Fruit fly (Drosophila melanogaster) whole organism, adult: Measurements from ENCODE around the gene CG14431.
A peak's percentile ranks its signal among the peaks of the same experiment; 100 is the strongest.

Experiments
- CG11617 ChIP-seq: fragments of 200-800 bp; sonication (Bioruptor generic); optimal IDR thresholded peaks from 2 replicates; lab custom pipeline; 2017; ENCODE audit warnings: mild to moderate bottlenecking, missing biosample characterization, missing genetic modification reagents, missing genetic modification characterization
- CG12768 ChIP-seq: fragments of 200-800 bp; sonication (Bioruptor generic); optimal IDR thresholded peaks from 2 replicates; lab custom pipeline; 2017; ENCODE audit warnings: missing biosample characterization, missing genetic modification characterization, mild to moderate bottlenecking, moderate library complexity, missing genetic modification reagents
- CG14711 ChIP-seq: fragments of 200-800 bp; sonication (Bioruptor generic); optimal IDR thresholded peaks from 2 replicates; lab custom pipeline; 2018; ENCODE audit warnings: missing biosample characterization, mild to moderate bottlenecking, missing genetic modification characterization, moderate library complexity
- CG1620 ChIP-seq: fragments of 200-800 bp; sonication (Bioruptor generic); optimal IDR thresholded peaks from 2 replicates; lab custom pipeline; 2016; ENCODE audit warnings: missing biosample characterization, missing genetic modification characterization
- CG33017 ChIP-seq: fragments of 200-800 bp; sonication (Bioruptor generic); optimal IDR thresholded peaks from 2 replicates; lab custom pipeline; 2018; ENCODE audit warnings: missing biosample characterization, mild to moderate bottlenecking, missing genetic modification characterization, moderate library complexity
- CG5204 ChIP-seq: fragments of 200-800 bp; sonication (Bioruptor generic); optimal IDR thresholded peaks from 2 replicates; lab custom pipeline; 2016; ENCODE audit warnings: missing biosample characterization, missing genetic modification characterization
- CG7045 ChIP-seq: fragments of 200-800 bp; sonication (Bioruptor generic); optimal IDR thresholded peaks from 2 replicates; lab custom pipeline; 2017; ENCODE audit warnings: missing biosample characterization, mild to moderate bottlenecking, missing genetic modification characterization
- CG7101 ChIP-seq: fragments of 200-800 bp; sonication (Bioruptor generic); optimal IDR thresholded peaks from 2 replicates; lab custom pipeline; 2018; ENCODE audit warnings: missing biosample characterization, mild to moderate bottlenecking, missing genetic modification characterization, moderate library complexity
- Clk ChIP-seq: fragments of 200-800 bp; sonication (Bioruptor generic); optimal IDR thresholded peaks from 2 replicates; lab custom pipeline; 2017; ENCODE audit warnings: missing biosample characterization, missing genetic modification characterization
- Crg-1 ChIP-seq: fragments of 200-800 bp; sonication (Bioruptor generic); optimal IDR thresholded peaks from 2 replicates; lab custom pipeline; 2016; ENCODE audit warnings: missing biosample characterization, missing genetic modification characterization
- Hr96 ChIP-seq: fragments of 200-800 bp; sonication (Bioruptor generic); optimal IDR thresholded peaks from 2 replicates; lab custom pipeline; 2016; ENCODE audit warnings: missing biosample characterization, missing genetic modification characterization
- Mnt ChIP-seq: fragments of 200-800 bp; sonication (Bioruptor generic); optimal IDR thresholded peaks from 2 replicates; lab custom pipeline; 2016; ENCODE audit warnings: missing biosample characterization, mild to moderate bottlenecking, missing genetic modification characterization
- bab1 ChIP-seq: fragments of 200-800 bp; sonication (Bioruptor generic); optimal IDR thresholded peaks from 3 replicates; lab custom pipeline; 2019; ENCODE audit warnings: missing biosample characterization, mild to moderate bottlenecking, missing genetic modification characterization, moderate library complexity
- cic ChIP-seq: fragments of 200-800 bp; sonication (Bioruptor generic); optimal IDR thresholded peaks from 2 replicates; lab custom pipeline; 2017; ENCODE audit warnings: missing biosample characterization, mild to moderate bottlenecking, missing genetic modification characterization, moderate library complexity
- cnc ChIP-seq, 2 experiments: fragments of >200 bp; optimal IDR thresholded peaks; 2 replicates each; lab custom pipeline; 2017
- kay ChIP-seq: fragments of 200-800 bp; sonication (Bioruptor generic); peaks from one replicate; lab custom pipeline; 2016; ENCODE audit warnings: missing biosample characterization, missing genetic modification characterization, borderline replicate concordance
- ovo ChIP-seq: fragments of 200-800 bp; sonication (Bioruptor generic); optimal IDR thresholded peaks from 2 replicates; lab custom pipeline; 2016; ENCODE audit warnings: missing biosample characterization, missing genetic modification characterization
- pad ChIP-seq: fragments of 200-800 bp; sonication (Bioruptor generic); optimal IDR thresholded peaks from 3 replicates; lab custom pipeline; 2017; ENCODE audit warnings: missing biosample characterization, missing genetic modification characterization, mild to moderate bottlenecking, moderate library complexity, missing genetic modification reagents
- tj ChIP-seq: fragments of 200-800 bp; sonication (Bioruptor generic); optimal IDR thresholded peaks from 3 replicates; lab custom pipeline; 2017; ENCODE audit warnings: missing biosample characterization, mild to moderate bottlenecking, missing genetic modification characterization, moderate library complexity
- toe ChIP-seq: fragments of 200-800 bp; sonication (Bioruptor generic); optimal IDR thresholded peaks from 2 replicates; lab custom pipeline; 2016; ENCODE audit warnings: missing biosample characterization, missing genetic modification characterization

The CG14431 gene

DNA sequence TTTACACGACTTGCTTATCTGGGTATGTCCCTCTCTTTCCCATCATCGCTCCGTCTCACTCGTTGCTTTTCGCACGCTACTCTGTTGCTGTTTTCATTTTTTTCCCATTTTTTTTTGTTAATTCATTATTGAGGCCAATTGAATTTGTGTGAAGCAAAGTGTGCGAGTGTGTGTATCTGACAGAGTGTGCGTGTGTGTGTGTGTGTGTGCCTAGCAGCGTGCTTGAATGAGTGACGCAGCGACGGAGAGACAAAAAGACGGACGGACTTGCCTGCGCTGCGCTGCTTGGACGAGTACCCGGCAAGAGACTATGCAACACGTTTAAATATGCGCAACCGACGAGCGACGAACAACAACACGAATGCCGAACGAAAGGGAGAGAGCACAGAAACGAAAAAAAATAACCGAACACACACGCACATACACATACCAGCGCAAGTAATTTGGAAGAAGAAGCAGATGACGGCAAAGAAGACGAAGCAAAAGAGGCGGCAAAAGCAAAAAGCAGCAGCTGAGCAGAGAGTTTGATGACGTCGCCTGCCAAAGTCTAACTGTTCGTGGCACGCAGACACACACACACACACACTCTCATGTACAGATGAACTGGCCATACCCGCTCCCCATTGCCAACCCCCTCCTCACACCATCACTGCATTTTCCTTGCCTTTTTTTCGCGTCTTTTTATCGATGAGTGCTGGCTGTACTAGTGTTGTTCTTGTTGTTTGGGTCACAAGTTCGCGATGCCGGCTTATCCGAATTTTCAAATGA, 45.4 kb upstream of the CG14431 start:
- no peak for TF ChIP-seq cnc (optimal IDR thresholded peaks at IDR 0.05; lab: Kevin White, UChicago)
- TF ChIP-seq CG5204 (GFP tag; lab: Kevin White, UChicago), result no peak
- TF ChIP-seq tj (GFP tag; lab: Kevin White, UChicago), result peak; percentile 25
- peak; percentile 86 for TF ChIP-seq kay
- TF ChIP-seq CG12768 (GFP tag; lab: Kevin White, UChicago), result no peak
- TF ChIP-seq Mnt (GFP tag; lab: Kevin White, UChicago), result peak; percentile 37
- peak; percentile 42 for TF ChIP-seq cic (GFP tag; lab: Kevin White, UChicago)
- TF ChIP-seq CG14711, result no peak

- TF ChIP-seq Clk, result peak; percentile 75
- TF ChIP-seq CG14711, result peak; percentile 96
- TF ChIP-seq CG7045, result peak; percentile 94
- TF ChIP-seq cnc (optimal IDR thresholded peaks at IDR 0.05; lab: Kevin White, UChicago), result no peak
- peak; percentile 87 for TF ChIP-seq toe
- peak; percentile 96 for TF ChIP-seq CG11617 (GFP tag; lab: Kevin White, UChicago)
- TF ChIP-seq tj (GFP tag; lab: Kevin White, UChicago), result peak; percentile 60
- TF ChIP-seq pad (GFP tag; lab: Kevin White, UChicago), result peak; percentile 90
- TF ChIP-seq CG7101 (tag; lab: Kevin White, UChicago), result peak; percentile 97
- TF ChIP-seq cic (GFP tag; lab: Kevin White, UChicago), result peak; percentile 48
- TF ChIP-seq Crg-1, result peak; percentile 89
- TF ChIP-seq CG12768 (GFP tag; lab: Kevin White, UChicago), result peak; percentile 97
- no peak for TF ChIP-seq kay
- TF ChIP-seq ovo, result peak; percentile 74
- TF ChIP-seq CG5204 (GFP tag; lab: Kevin White, UChicago), result peak; percentile 91
- peak; percentile 86 for TF ChIP-seq CG1620 (GFP tag; lab: Kevin White, UChicago)
- TF ChIP-seq bab1 (GFP tag; lab: Kevin White, UChicago), result peak; percentile 97
- peak; percentile 96 for TF ChIP-seq CG33017
- peak; percentile 89 for TF ChIP-seq Hr96
- peak; percentile 63 for TF ChIP-seq Mnt (GFP tag; lab: Kevin White, UChicago)
Measured at dm6 chrX:6863289-6863938, 44.7 kb upstream of the CG14431 start, which contains the start of gene CG43736. Gene CG43736, plus strand, starts transcription at chrX:6863888.

- no peak for TF ChIP-seq toe
- TF ChIP-seq pad (GFP tag; lab: Kevin White, UChicago), result peak; percentile 14
Measured at dm6 chrX:6865039-6865438, 43.0 kb upstream of the CG14431 start.

DNA sequence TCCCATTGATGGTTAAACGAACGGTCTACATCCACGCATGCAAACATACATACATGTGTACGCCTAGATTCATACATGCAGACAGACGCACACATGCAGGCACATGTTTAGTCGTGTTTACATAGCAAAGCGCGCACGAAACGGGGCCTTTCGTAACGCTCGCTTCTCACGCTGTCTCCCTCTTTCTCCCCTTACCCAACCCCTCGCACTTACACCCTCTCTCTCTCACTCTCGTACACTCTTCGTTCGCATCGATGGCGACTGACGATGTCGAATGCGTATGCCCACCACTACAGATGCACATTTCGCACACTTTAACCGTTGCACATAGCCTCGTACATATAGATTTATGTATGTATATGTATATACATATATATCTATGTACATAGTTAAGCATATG, 42.0 kb upstream of the CG14431 start:
- TF ChIP-seq Hr96 (no peak), cic (GFP tag; lab: Kevin White, UChicago) (peak; percentile 27), toe (no peak), CG12768 (GFP tag; lab: Kevin White, UChicago) (no peak), bab1 (GFP tag; lab: Kevin White, UChicago) (no peak), CG7101 (tag; lab: Kevin White, UChicago) (no peak), cnc (optimal IDR thresholded peaks at IDR 0.05; lab: Kevin White, UChicago) (no peak), CG7045 (no peak), Crg-1 (no peak), CG1620 (GFP tag; lab: Kevin White, UChicago) (no peak), ovo (peak; percentile 48), Clk (no peak), CG5204 (GFP tag; lab: Kevin White, UChicago) (no peak), CG11617 (GFP tag; lab: Kevin White, UChicago) (no peak), CG33017 (no peak), pad (GFP tag; lab: Kevin White, UChicago) (peak; percentile 79), CG14711 (no peak), Mnt (GFP tag; lab: Kevin White, UChicago) (peak; percentile 53), tj (GFP tag; lab: Kevin White, UChicago) (peak; percentile 41), kay (no peak)

DNA sequence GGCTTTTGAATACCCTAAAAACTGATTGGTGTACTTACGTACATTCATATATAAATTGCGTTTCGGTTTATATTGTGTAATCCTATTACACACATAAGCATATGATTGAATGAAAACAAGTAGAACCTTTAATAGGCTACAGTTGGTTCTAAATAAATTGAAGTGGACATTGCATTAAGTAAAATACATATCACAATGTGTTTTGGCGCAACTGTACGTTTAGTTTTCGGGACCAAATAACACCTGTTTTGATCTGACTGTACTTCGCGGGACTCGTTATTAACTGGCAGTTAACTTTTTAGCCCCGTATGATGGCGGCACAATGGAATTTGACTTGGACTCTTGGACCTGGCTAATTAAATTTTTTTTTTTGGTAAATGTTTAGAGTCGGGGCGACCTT, 41.3 kb upstream of the CG14431 start:
- TF ChIP-seq CG5204 (GFP tag; lab: Kevin White, UChicago), result peak; percentile 2
- TF ChIP-seq bab1 (GFP tag; lab: Kevin White, UChicago), result no peak
- TF ChIP-seq toe, result no peak
- no peak for TF ChIP-seq CG33017

DNA sequence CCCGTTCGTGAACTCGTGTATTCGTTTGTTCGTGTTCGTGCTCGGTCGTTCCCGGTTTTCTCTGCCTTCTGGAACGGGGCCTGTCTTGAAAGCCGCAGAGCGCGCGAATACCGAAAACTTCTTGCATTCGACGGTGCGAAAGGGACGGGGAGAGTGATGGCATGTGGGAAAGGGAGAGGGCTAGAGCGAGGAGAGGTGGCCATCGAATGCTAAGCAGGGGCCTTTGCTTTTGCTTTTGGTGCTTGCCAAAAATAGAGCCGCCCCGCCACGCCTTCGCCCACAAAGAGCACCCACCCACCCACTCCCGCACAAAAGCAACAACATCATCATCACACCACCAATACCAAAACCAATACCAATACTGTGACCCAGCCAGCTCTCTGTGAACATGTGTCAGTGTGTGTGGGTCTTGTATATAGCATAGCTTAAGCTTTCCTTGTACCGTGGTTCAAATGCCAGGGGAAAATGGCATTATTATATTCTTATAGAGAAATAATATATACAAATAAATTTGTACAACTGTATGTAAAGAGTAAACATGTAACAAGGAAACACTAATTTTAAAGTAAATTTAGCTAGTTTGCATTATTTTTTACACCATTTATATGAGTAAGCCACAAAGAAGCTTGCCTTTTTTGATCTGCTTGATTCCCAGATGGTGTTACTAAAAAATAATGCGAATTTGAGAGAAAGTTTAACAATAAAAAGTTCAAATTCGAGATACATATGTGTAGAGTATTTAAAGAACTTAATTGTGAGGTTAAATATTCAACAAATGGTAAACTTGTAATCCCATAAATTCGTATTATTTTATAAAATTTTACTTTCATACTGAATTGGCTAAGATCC, 40.7 kb upstream of the CG14431 start, which contains the start of gene CG14434:
CG14434 (minus strand) TSS at position 20 of the 849 bp plus-strand sequence.
- TF ChIP-seq toe (peak; percentile 53), Hr96 (peak; percentile 34), CG14711 (peak; percentile 43), tj (GFP tag; lab: Kevin White, UChicago) (peak; percentile 4), kay (peak; percentile 48), CG12768 (GFP tag; lab: Kevin White, UChicago) (no peak), CG11617 (GFP tag; lab: Kevin White, UChicago) (peak; percentile 82), cnc (optimal IDR thresholded peaks at IDR 0.05; lab: Kevin White, UChicago) (no peak), Crg-1 (peak; percentile 39), Mnt (GFP tag; lab: Kevin White, UChicago) (no peak), ovo (no peak), bab1 (GFP tag; lab: Kevin White, UChicago) (peak; percentile 20), CG1620 (GFP tag; lab: Kevin White, UChicago) (peak; percentile 20), CG7101 (tag; lab: Kevin White, UChicago) (peak; percentile 44), CG5204 (GFP tag; lab: Kevin White, UChicago) (peak; percentile 68), pad (GFP tag; lab: Kevin White, UChicago) (peak; percentile 43), Clk (no peak), CG33017 (peak; percentile 2), cic (GFP tag; lab: Kevin White, UChicago) (no peak), CG7045 (peak; percentile 65)
